Fruit fly (Drosophila melanogaster) whole organism, embryonic: Measurements from ENCODE around the gene CG13252.

Experiments
- Bteb2 ChIP-seq: fragments of 200-800 bp; sonication (Bioruptor generic); optimal IDR thresholded peaks from 2 replicates; lab custom pipeline; 2016; ENCODE audit warnings: missing biosample characterization, missing genetic modification characterization
- CG10147 ChIP-seq: fragments of 200-800 bp; sonication (Bioruptor generic); optimal IDR thresholded peaks from 2 replicates; lab custom pipeline; 2019; ENCODE audit warnings: missing biosample characterization, mild to moderate bottlenecking, missing genetic modification characterization, moderate library complexity
- CG11398 ChIP-seq: fragments of 200-800 bp; sonication (Bioruptor generic); optimal IDR thresholded peaks from 2 replicates; lab custom pipeline; 2016; ENCODE audit warnings: missing biosample characterization, missing genetic modification characterization
- CG12769 ChIP-seq: fragments of 200-800 bp; sonication (Bioruptor generic); optimal IDR thresholded peaks from 2 replicates; lab custom pipeline; 2019; ENCODE audit warnings: missing biosample characterization, mild to moderate bottlenecking, missing genetic modification characterization, moderate library complexity
- CG13287 ChIP-seq: fragments of 200-800 bp; sonication (Bioruptor generic); IDR thresholded peaks from 2 replicates; pipeline ENCODE4 v1.3.6; 2022; ENCODE audit warnings: missing biosample characterization, missing genetic modification characterization; ENCODE audit not compliant: partially characterized antibody
- CG14965 ChIP-seq: fragments of 200-800 bp; sonication (Bioruptor generic); optimal IDR thresholded peaks from 2 replicates; lab custom pipeline; 2016; ENCODE audit warnings: missing biosample characterization, missing genetic modification characterization, borderline replicate concordance
- CG16815 ChIP-seq: fragments of 200-800 bp; sonication (Bioruptor generic); optimal IDR thresholded peaks from 3 replicates; lab custom pipeline; 2017; ENCODE audit warnings: missing biosample characterization, mild to moderate bottlenecking, missing genetic modification characterization
- CG17802 ChIP-seq: fragments of 200-800 bp; sonication (Bioruptor generic); optimal IDR thresholded peaks from 2 replicates; lab custom pipeline; 2018; ENCODE audit warnings: missing biosample characterization, mild to moderate bottlenecking, missing genetic modification characterization, moderate library complexity
- CG18764 ChIP-seq: fragments of 200-800 bp; sonication (Bioruptor generic); optimal IDR thresholded peaks from 3 replicates; lab custom pipeline; 2016; ENCODE audit warnings: missing biosample characterization, missing genetic modification characterization
- CG2116 ChIP-seq: fragments of 200-800 bp; sonication (Bioruptor generic); optimal IDR thresholded peaks from 3 replicates; lab custom pipeline; 2018; ENCODE audit warnings: missing biosample characterization, mild to moderate bottlenecking, missing genetic modification characterization
- CG3065 ChIP-seq: fragments of 200-800 bp; sonication (Bioruptor generic); optimal IDR thresholded peaks from 2 replicates; lab custom pipeline; 2016; ENCODE audit warnings: missing biosample characterization, missing genetic modification characterization
- CG33557 ChIP-seq: fragments of 200-800 bp; sonication (Bioruptor generic); optimal IDR thresholded peaks from 2 replicates; lab custom pipeline; 2019; ENCODE audit warnings: missing biosample characterization, mild to moderate bottlenecking, missing genetic modification characterization, moderate library complexity
- CG3838 ChIP-seq: fragments of 200-800 bp; sonication (Bioruptor generic); optimal IDR thresholded peaks from 3 replicates; lab custom pipeline; 2016; ENCODE audit warnings: missing biosample characterization, missing genetic modification characterization
- CG6813 ChIP-seq: fragments of 200-800 bp; sonication (Bioruptor generic); optimal IDR thresholded peaks from 2 replicates; lab custom pipeline; 2017; ENCODE audit warnings: missing biosample characterization, missing genetic modification characterization, mild to moderate bottlenecking, moderate library complexity, missing genetic modification reagents
- CG7357 ChIP-seq: fragments of 200-800 bp; sonication (Bioruptor generic); IDR thresholded peaks from 3 replicates; pipeline ENCODE4 v1.3.6; 2022; ENCODE audit warnings: missing biosample characterization, missing genetic modification characterization
- CG7745 ChIP-seq: fragments of 200-800 bp; sonication (Bioruptor generic); optimal IDR thresholded peaks from 2 replicates; lab custom pipeline; 2018; ENCODE audit warnings: missing biosample characterization, mild to moderate bottlenecking, missing genetic modification characterization, moderate library complexity
- CG7928 ChIP-seq: fragments of 200-800 bp; sonication (Bioruptor generic); optimal IDR thresholded peaks from 2 replicates; lab custom pipeline; 2017; ENCODE audit warnings: missing biosample characterization, mild to moderate bottlenecking, missing genetic modification characterization
- CG9437 ChIP-seq: fragments of 200-800 bp; sonication (Bioruptor generic); optimal IDR thresholded peaks from 2 replicates; lab custom pipeline; 2018; ENCODE audit warnings: missing biosample characterization, mild to moderate bottlenecking, missing genetic modification characterization
- Chrac-16 ChIP-seq: fragments of 200-800 bp; sonication (Bioruptor generic); optimal IDR thresholded peaks from 3 replicates; lab custom pipeline; 2016; ENCODE audit warnings: missing biosample characterization, missing genetic modification characterization
- CoRest ChIP-seq: fragments of 200-800 bp; sonication (Bioruptor generic); optimal IDR thresholded peaks from 3 replicates; lab custom pipeline; 2018; ENCODE audit warnings: missing biosample characterization, mild to moderate bottlenecking, missing genetic modification characterization, moderate library complexity
- D ChIP-seq, 2 experiments: fragments of 200-800 bp in 1 of 2; fragments of >200 bp in 1 of 2; sonication (Bioruptor generic) in 1 of 2; optimal IDR thresholded peaks; 2 replicates in 1 of 2; 3 replicates in 1 of 2; lab custom pipeline; 2017; ENCODE audit warnings: mild to moderate bottlenecking in 1 of 2, missing biosample characterization in 1 of 2, missing genetic modification characterization in 1 of 2, missing genetic modification reagents in 1 of 2
- Dad ChIP-seq: fragments of 200-800 bp; sonication (Bioruptor generic); optimal IDR thresholded peaks from 3 replicates; lab custom pipeline; 2016; ENCODE audit warnings: missing biosample characterization, missing genetic modification characterization
- Dip2 ChIP-seq: fragments of 200-800 bp; sonication (Bioruptor generic); IDR thresholded peaks from 2 replicates; pipeline ENCODE4 v1.3.6; 2022; ENCODE audit warnings: missing biosample characterization, missing genetic modification characterization
- Hmx ChIP-seq: fragments of 200-800 bp; sonication (Bioruptor generic); optimal IDR thresholded peaks from 2 replicates; lab custom pipeline; 2016; ENCODE audit warnings: missing biosample characterization, missing genetic modification characterization
- Hr3 ChIP-seq: fragments of 200-800 bp; sonication (Bioruptor generic); optimal IDR thresholded peaks from 3 replicates; lab custom pipeline; 2016; ENCODE audit warnings: missing biosample characterization, missing genetic modification characterization
- Med ChIP-seq: fragments of 200-800 bp; sonication (Bioruptor generic); peaks from one replicate; lab custom pipeline; 2016; ENCODE audit warnings: missing biosample characterization, missing genetic modification characterization, mild to moderate bottlenecking, inconsistent platforms, moderate library complexity
- Meics ChIP-seq: fragments of 200-800 bp; sonication (Bioruptor generic); optimal IDR thresholded peaks from 2 replicates; lab custom pipeline; 2017; ENCODE audit warnings: missing biosample characterization, mild to moderate bottlenecking, missing genetic modification characterization
- Optix ChIP-seq: fragments of 200-800 bp; sonication (Bioruptor generic); IDR thresholded peaks from 3 replicates; pipeline ENCODE4 v1.3.6; 2022; ENCODE audit warnings: missing biosample characterization, missing genetic modification characterization
- Sin3A ChIP-seq: fragments of >200 bp; optimal IDR thresholded peaks from 2 replicates; lab custom pipeline; 2018
- abd-A ChIP-seq: fragments of 200-800 bp; sonication (Bioruptor generic); optimal IDR thresholded peaks from 3 replicates; lab custom pipeline; 2019; ENCODE audit warnings: missing biosample characterization, mild to moderate bottlenecking, missing genetic modification characterization, moderate library complexity
- bab2 ChIP-seq: fragments of 200-800 bp; sonication (Bioruptor generic); optimal IDR thresholded peaks from 2 replicates; lab custom pipeline; 2016; ENCODE audit warnings: missing biosample characterization, missing genetic modification characterization
- chinmo ChIP-seq: fragments of 200-800 bp; sonication (Bioruptor generic); IDR thresholded peaks from 4 replicates; pipeline ENCODE4 v1.3.6; 2022; ENCODE audit warnings: missing biosample characterization, missing genetic modification characterization; ENCODE audit not compliant: partially characterized antibody
- crp ChIP-seq, 2 experiments: fragments of 200-800 bp; sonication (Bioruptor generic); optimal IDR thresholded peaks; 2 replicates in 1 of 2; 3 replicates in 1 of 2; lab custom pipeline; 2017; ENCODE audit warnings: missing biosample characterization in 2 of 2, missing genetic modification characterization in 2 of 2, mild to moderate bottlenecking in 1 of 2, moderate library complexity in 1 of 2
- da ChIP-seq: fragments of 200-800 bp; sonication (Bioruptor generic); optimal IDR thresholded peaks from 2 replicates; lab custom pipeline; 2016; ENCODE audit warnings: missing biosample characterization, missing genetic modification characterization
- ftz-f1 ChIP-seq: fragments of 200-800 bp; sonication (Bioruptor generic); optimal IDR thresholded peaks from 2 replicates; lab custom pipeline; 2016; ENCODE audit warnings: missing biosample characterization, missing genetic modification characterization
- grn ChIP-seq: fragments of 200-800 bp; sonication (Bioruptor generic); optimal IDR thresholded peaks from 3 replicates; lab custom pipeline; 2017; ENCODE audit warnings: missing biosample characterization, missing genetic modification characterization
- hkb ChIP-seq, 2 experiments: fragments of 200-800 bp in 1 of 2; fragments of >200 bp in 1 of 2; sonication (Bioruptor generic) in 1 of 2; IDR thresholded peaks in 1 of 2; optimal IDR thresholded peaks in 1 of 2; 2 replicates each; pipeline versions ENCODE4 v1.3.6 to Lab custom; 2017 to 2022; ENCODE audit warnings: missing biosample characterization in 1 of 2, missing genetic modification characterization in 1 of 2
- jigr1 ChIP-seq: fragments of 200-800 bp; sonication (Bioruptor generic); IDR thresholded peaks from 3 replicates; pipeline ENCODE4 v1.3.6; 2022; ENCODE audit warnings: missing biosample characterization, missing genetic modification characterization
- jing ChIP-seq: fragments of 200-800 bp; sonication (Bioruptor generic); optimal IDR thresholded peaks from 2 replicates; lab custom pipeline; 2018; ENCODE audit warnings: missing biosample characterization, mild to moderate bottlenecking, missing genetic modification characterization
- kay ChIP-seq: fragments of 200-800 bp; sonication (Bioruptor generic); optimal IDR thresholded peaks from 2 replicates; lab custom pipeline; 2016; ENCODE audit warnings: missing biosample characterization, missing genetic modification characterization
- lov ChIP-seq, 2 experiments: fragments of 200-800 bp in 1 of 2; fragments of >200 bp in 1 of 2; sonication (Bioruptor generic) in 1 of 2; IDR thresholded peaks in 1 of 2; optimal IDR thresholded peaks in 1 of 2; 2 replicates in 1 of 2; 3 replicates in 1 of 2; pipeline versions ENCODE4 v1.3.6 to Lab custom; 2017 to 2022; ENCODE audit warnings: missing biosample characterization in 1 of 2, missing genetic modification characterization in 1 of 2
- luna ChIP-seq: fragments of 200-800 bp; sonication (Bioruptor generic); optimal IDR thresholded peaks from 2 replicates; lab custom pipeline; 2016; ENCODE audit warnings: missing biosample characterization, missing genetic modification characterization
- mld ChIP-seq: fragments of 200-800 bp; sonication (Bioruptor generic); IDR thresholded peaks from 3 replicates; pipeline ENCODE4 v1.3.6; 2022; ENCODE audit warnings: missing biosample characterization, missing genetic modification characterization; ENCODE audit not compliant: partially characterized antibody
- sob ChIP-seq: fragments of 200-800 bp; sonication (Bioruptor generic); IDR thresholded peaks from 2 replicates; pipeline ENCODE4 v1.3.6; 2022; ENCODE audit warnings: missing biosample characterization, missing genetic modification characterization
- ssp ChIP-seq: fragments of 200-800 bp; sonication (Bioruptor generic); IDR thresholded peaks from 2 replicates; pipeline ENCODE4 v1.3.6; 2022; ENCODE audit warnings: missing biosample characterization, missing genetic modification characterization
- stc ChIP-seq: fragments of 200-800 bp; sonication (Bioruptor generic); IDR thresholded peaks from 2 replicates; pipeline ENCODE4 v1.3.6; 2022; ENCODE audit warnings: missing biosample characterization, missing genetic modification characterization
- tll ChIP-seq, 2 experiments: fragments of 200-800 bp in 1 of 2; fragments of >200 bp in 1 of 2; sonication (Bioruptor generic) in 1 of 2; optimal IDR thresholded peaks; 2 replicates each; lab custom pipeline; 2017 to 2019; ENCODE audit warnings: missing biosample characterization in 2 of 2, missing genetic modification characterization in 2 of 2, mild to moderate bottlenecking in 1 of 2, moderate library complexity in 1 of 2
- usp ChIP-seq: fragments of >200 bp; optimal IDR thresholded peaks from 2 replicates; lab custom pipeline; 2017; ENCODE audit warnings: missing biosample characterization, missing genetic modification characterization

CG13252 gene

DNA sequence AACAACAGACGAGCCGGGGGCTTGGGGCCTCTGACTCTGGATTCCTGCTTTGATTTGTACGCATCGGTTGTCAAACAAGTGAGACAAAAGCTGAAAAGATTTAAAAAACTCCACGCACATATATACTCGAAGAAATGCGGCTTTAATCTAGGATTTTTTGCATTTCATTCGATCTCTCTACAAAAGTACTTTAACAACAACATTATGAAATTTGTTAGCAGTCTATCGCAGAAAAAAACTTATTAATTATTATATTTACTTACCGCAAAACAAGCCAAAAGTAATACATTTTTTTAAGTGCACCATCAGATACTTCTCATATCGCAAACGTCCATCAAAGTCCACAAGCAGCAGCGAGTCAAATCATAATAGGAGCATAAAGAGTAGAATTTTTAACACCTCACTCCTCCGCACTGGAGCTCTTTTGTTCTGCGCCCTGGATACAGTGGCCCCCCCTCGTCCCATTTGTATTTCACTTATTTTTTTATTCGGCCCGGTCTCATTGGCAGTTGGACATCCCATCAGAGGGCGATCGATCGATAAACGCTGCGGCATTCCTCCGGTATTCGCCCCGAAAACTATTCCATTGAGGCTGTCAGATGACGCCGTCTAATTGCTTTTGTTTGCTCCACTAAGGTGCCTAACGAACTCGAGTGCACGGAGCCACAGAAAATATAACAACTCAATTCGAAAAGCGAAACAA lies 19.8 kb upstream of the CG13252 start (continued):
- no peak for TF ChIP-seq chinmo (GFP tag; lab: Robert Waterston, UW)
- no peak for TF ChIP-seq CG33557 (GFP tag; lab: Kevin White, UChicago)
- no peak for TF ChIP-seq da (GFP tag; lab: Kevin White, UChicago)
- no peak for TF ChIP-seq Sin3A
- peak; percentile 5 for TF ChIP-seq CG18764 (GFP tag; lab: Kevin White, UChicago)
- no peak for TF ChIP-seq CG7745 (tag; lab: Kevin White, UChicago)
- TF ChIP-seq Med: peak; percentile 42
- no peak for TF ChIP-seq CG3065
- TF ChIP-seq mld (GFP tag; lab: Robert Waterston, UW): no peak
- no peak for TF ChIP-seq CG6813 (GFP tag; lab: Kevin White, UChicago)
- peak; percentile 15 for TF ChIP-seq Meics
- no peak for TF ChIP-seq jing (GFP tag; lab: Kevin White, UChicago)
- TF ChIP-seq CG16815 (GFP tag; lab: Kevin White, UChicago): no peak
- no peak for TF ChIP-seq D (optimal IDR thresholded peaks at IDR 0.05; lab: Kevin White, UChicago)
- peak; percentile 36 for TF ChIP-seq D (GFP tag; optimal IDR thresholded peaks at IDR 0.05; lab: Kevin White, UChicago)
- TF ChIP-seq CG10147 (GFP tag; lab: Kevin White, UChicago): no peak
- TF ChIP-seq lov (optimal IDR thresholded peaks at IDR 0.05; lab: Kevin White, UChicago): no peak
- no peak for TF ChIP-seq lov (GFP tag; IDR thresholded peaks at IDR 0.05; lab: Robert Waterston, UW)
- TF ChIP-seq CG7357 (GFP tag; lab: Robert Waterston, UW): no peak
- TF ChIP-seq stc (GFP tag; lab: Robert Waterston, UW): 0 out of 2 replicates have a peak, but pooled peaks have one; percentile 29
- no peak for TF ChIP-seq CG14965 (GFP tag; lab: Kevin White, UChicago)
- TF ChIP-seq ssp (GFP tag; lab: Robert Waterston, UW): no peak
- TF ChIP-seq Hr3: peak; percentile 15
- no peak for TF ChIP-seq ftz-f1 (GFP tag; lab: Kevin White, UChicago)
- TF ChIP-seq hkb (optimal IDR thresholded peaks at IDR 0.05; lab: Kevin White, UChicago): no peak
- TF ChIP-seq hkb (GFP tag; IDR thresholded peaks at IDR 0.05; lab: Robert Waterston, UW): peak; percentile 45; the same call in 1 of the 2 replicates
- no peak for TF ChIP-seq CG2116
- TF ChIP-seq luna (GFP tag; lab: Kevin White, UChicago): no peak
- TF ChIP-seq Dad (GFP tag; lab: Kevin White, UChicago): no peak
- TF ChIP-seq CG13287 (GFP tag; lab: Robert Waterston, UW): no peak
- no peak for TF ChIP-seq jigr1 (GFP tag; lab: Robert Waterston, UW)
- TF ChIP-seq Optix (GFP tag; lab: Robert Waterston, UW): no peak
- TF ChIP-seq CG9437 (GFP tag; lab: Kevin White, UChicago): no peak
- TF ChIP-seq bab2 (GFP tag; lab: Kevin White, UChicago): no peak
- TF ChIP-seq Dip2: no peak
- TF ChIP-seq kay (GFP tag; lab: Kevin White, UChicago): no peak
- no peak for TF ChIP-seq CG7928
- TF ChIP-seq Chrac-16: peak; percentile 13
- TF ChIP-seq CG11398 (GFP tag; lab: Kevin White, UChicago): no peak
- no peak for TF ChIP-seq CG17802 (tag; lab: Kevin White, UChicago)
- no peak for TF ChIP-seq CG3838 (GFP tag; lab: Kevin White, UChicago)
- no peak for TF ChIP-seq Bteb2
- TF ChIP-seq sob (GFP tag; lab: Robert Waterston, UW): no peak
- TF ChIP-seq tll (GFP tag; optimal IDR thresholded peaks at IDR 0.05; lab: Kevin White, UChicago): no peak
- no peak for TF ChIP-seq CG12769 (tag; lab: Kevin White, UChicago)
- no peak for TF ChIP-seq Hmx (GFP tag; lab: Kevin White, UChicago)
- TF ChIP-seq usp (GFP tag; lab: Kevin White, UChicago): no peak
- peak; percentile 30 for TF ChIP-seq CoRest (tag; lab: Kevin White, UChicago)
- no peak for TF ChIP-seq crp (GFP tag; optimal IDR thresholded peaks at IDR 0.05; lab: Kevin White, UChicago)
- TF ChIP-seq abd-A (tag; lab: Kevin White, UChicago): no peak
- TF ChIP-seq grn (GFP tag; lab: Kevin White, UChicago): peak; percentile 5
